Fruit fly (Drosophila melanogaster): ENCODE results near the gene b.

The b gene

DNA sequence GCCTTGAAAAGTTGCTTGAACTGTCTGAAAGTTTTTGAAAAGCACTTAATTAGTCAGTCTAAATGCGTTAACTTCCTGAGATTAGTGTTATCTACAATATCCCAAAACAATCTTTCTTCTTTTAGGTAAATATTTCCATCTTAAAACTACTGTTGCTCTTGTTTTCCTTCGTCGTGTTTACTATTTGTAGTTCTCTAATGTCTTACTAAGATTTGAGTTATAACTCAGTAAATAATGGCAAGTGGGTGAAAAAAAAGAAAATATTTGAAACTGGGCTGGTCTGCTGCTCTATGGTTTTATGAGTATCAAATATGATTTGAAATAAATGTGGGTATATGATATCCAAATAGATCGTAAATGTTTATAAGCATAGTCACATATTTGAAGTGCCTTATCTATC is 19.9 kb upstream of the b start:
- TF ChIP-seq EcR (GFP tag; optimal IDR thresholded peaks at IDR 0.05) (no peak), pan (optimal IDR thresholded peaks at IDR 0.05) (no peak), usp (GFP tag; optimal IDR thresholded peaks at IDR 0.05) (no peak), CG8478 (optimal IDR thresholded peaks at IDR 0.05) (no peak), Dll (optimal IDR thresholded peaks at IDR 0.05) (no peak)

dm6 chr2L:13802075-13802639 is 18.9 kb upstream of the b start:
- TF ChIP-seq Dll (optimal IDR thresholded peaks at IDR 0.05) (no peak), CG8478 (optimal IDR thresholded peaks at IDR 0.05) (no peak), psq (optimal IDR thresholded peaks at IDR 0.05) (no peak), usp (GFP tag; optimal IDR thresholded peaks at IDR 0.05) (no peak), pan (optimal IDR thresholded peaks at IDR 0.05) (no peak), EcR (GFP tag; optimal IDR thresholded peaks at IDR 0.05) (no peak)

- TF ChIP-seq Dll (optimal IDR thresholded peaks at IDR 0.05), result no peak
- TF ChIP-seq EcR (GFP tag; optimal IDR thresholded peaks at IDR 0.05), result no peak
- TF ChIP-seq usp (GFP tag; optimal IDR thresholded peaks at IDR 0.05), result no peak
- TF ChIP-seq CG8478 (optimal IDR thresholded peaks at IDR 0.05), result no peak
- no peak for TF ChIP-seq pan (optimal IDR thresholded peaks at IDR 0.05)
- TF ChIP-seq psq (optimal IDR thresholded peaks at IDR 0.05), result no peak
These were observed 17.9 kb upstream of the b start, which contains the start of gene CAH1 for dm6 chr2L:13803032-13803661. Gene CAH1 (plus strand): TSS chr2L:13803626.

- TF ChIP-seq CG8478 (optimal IDR thresholded peaks at IDR 0.05), result no peak
- no peak for TF ChIP-seq Dll (optimal IDR thresholded peaks at IDR 0.05)
- TF ChIP-seq EcR (GFP tag; optimal IDR thresholded peaks at IDR 0.05), result no peak
- no peak for TF ChIP-seq usp (GFP tag; optimal IDR thresholded peaks at IDR 0.05)
- no peak for TF ChIP-seq pan (optimal IDR thresholded peaks at IDR 0.05)
- TF ChIP-seq psq (optimal IDR thresholded peaks at IDR 0.05), result no peak
These were observed 17.1 kb upstream of the b start for dm6 chr2L:13803805-13804560.

DNA sequence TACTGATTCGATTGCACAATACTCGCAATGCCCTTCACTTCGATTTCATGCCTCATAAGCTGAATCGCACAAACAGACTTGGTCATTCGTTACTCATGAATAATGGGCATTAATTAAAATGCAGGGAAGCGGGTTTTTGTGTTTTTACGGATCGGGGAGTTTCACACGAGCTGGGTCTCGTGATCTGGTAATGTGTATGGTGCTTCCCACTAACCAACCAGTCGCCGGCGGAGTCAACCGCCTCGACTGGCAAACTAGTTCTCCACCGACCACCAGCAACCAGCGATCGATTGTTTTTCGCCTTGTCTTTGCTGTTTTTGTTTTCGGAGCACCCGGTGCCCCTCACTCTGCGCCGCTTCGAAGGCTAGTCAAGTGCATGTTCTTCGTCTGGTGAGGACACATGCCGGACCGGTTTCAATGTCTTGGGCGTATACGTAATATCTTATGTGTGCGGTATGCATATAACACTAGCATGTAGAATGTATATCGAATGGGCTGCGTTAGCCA is 16.4 kb upstream of the b start:
- TF ChIP-seq Dll (optimal IDR thresholded peaks at IDR 0.05), result no peak
- TF ChIP-seq psq (optimal IDR thresholded peaks at IDR 0.05), result no peak
- no peak for TF ChIP-seq usp (GFP tag; optimal IDR thresholded peaks at IDR 0.05)
- no peak for TF ChIP-seq pan (optimal IDR thresholded peaks at IDR 0.05)
- no peak for TF ChIP-seq EcR (GFP tag; optimal IDR thresholded peaks at IDR 0.05)
- no peak for TF ChIP-seq CG8478 (optimal IDR thresholded peaks at IDR 0.05)

dm6 chr2L:13805170-13805569 is 15.9 kb upstream of the b start:
- TF ChIP-seq usp (GFP tag; optimal IDR thresholded peaks at IDR 0.05) (no peak), Dll (optimal IDR thresholded peaks at IDR 0.05) (no peak), CG8478 (optimal IDR thresholded peaks at IDR 0.05) (no peak), EcR (GFP tag; optimal IDR thresholded peaks at IDR 0.05) (no peak), pan (optimal IDR thresholded peaks at IDR 0.05) (no peak), psq (optimal IDR thresholded peaks at IDR 0.05) (no peak)

DNA sequence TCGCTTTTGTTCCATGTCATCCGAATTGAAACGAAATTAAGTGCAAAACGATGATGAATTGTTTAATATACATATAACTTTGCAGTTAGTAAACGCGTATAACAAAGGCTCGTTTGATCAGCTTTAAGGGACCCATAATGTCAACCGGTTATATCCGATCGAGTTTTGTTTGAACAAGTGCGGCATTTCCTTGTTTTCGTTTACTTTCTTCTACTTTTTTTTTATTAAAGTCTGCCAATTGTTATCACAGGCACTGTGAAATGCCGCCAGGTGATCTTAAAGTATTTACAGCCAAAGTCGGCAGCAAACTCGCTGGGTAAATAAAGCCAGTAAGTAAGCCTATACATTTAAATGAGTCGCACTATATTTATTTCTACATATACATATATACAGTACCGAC is 14.0 kb upstream of the b start:
- TF ChIP-seq usp (GFP tag; optimal IDR thresholded peaks at IDR 0.05) (no peak), pan (optimal IDR thresholded peaks at IDR 0.05) (no peak), psq (optimal IDR thresholded peaks at IDR 0.05) (no peak), Dll (optimal IDR thresholded peaks at IDR 0.05) (no peak), EcR (GFP tag; optimal IDR thresholded peaks at IDR 0.05) (no peak), CG8478 (optimal IDR thresholded peaks at IDR 0.05) (no peak)

DNA sequence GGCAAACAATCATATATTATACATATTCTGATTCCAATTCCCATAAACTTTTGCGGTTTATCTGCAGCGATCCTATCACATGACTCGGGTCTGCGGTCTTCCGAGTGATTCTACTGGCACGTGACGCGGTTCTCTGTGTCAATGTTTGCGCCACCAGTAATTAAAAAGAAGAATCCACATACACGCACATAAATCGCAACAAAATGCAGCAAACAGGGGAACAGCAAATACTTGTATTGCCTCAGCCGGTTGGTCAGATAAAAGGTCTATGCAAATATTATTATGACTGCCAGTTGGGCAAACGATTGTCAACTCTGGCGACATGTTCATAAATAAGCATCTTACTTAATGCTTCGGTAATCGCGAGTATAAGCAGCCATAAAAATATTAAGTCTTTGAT is 13.1 kb upstream of the b start:
- TF ChIP-seq Dll (optimal IDR thresholded peaks at IDR 0.05), result no peak
- TF ChIP-seq pan (optimal IDR thresholded peaks at IDR 0.05), result no peak
- TF ChIP-seq psq (optimal IDR thresholded peaks at IDR 0.05), result no peak
- no peak for TF ChIP-seq EcR (GFP tag; optimal IDR thresholded peaks at IDR 0.05)
- no peak for TF ChIP-seq usp (GFP tag; optimal IDR thresholded peaks at IDR 0.05)
- no peak for TF ChIP-seq CG8478 (optimal IDR thresholded peaks at IDR 0.05)

dm6 chr2L:13811323-13811722 is 9.7 kb upstream of the b start, which contains the start of the genes Adat1 and CG16865:
Gene Adat1 (minus strand): TSS chr2L:13811474.
Gene CG16865 (plus strand): TSS chr2L:13811522.
- TF ChIP-seq pan (optimal IDR thresholded peaks at IDR 0.05) (no peak), CG8478 (optimal IDR thresholded peaks at IDR 0.05) (no peak), EcR (GFP tag; optimal IDR thresholded peaks at IDR 0.05) (no peak), psq (optimal IDR thresholded peaks at IDR 0.05) (no peak), usp (GFP tag; optimal IDR thresholded peaks at IDR 0.05) (no peak), Dll (optimal IDR thresholded peaks at IDR 0.05) (no peak)

DNA sequence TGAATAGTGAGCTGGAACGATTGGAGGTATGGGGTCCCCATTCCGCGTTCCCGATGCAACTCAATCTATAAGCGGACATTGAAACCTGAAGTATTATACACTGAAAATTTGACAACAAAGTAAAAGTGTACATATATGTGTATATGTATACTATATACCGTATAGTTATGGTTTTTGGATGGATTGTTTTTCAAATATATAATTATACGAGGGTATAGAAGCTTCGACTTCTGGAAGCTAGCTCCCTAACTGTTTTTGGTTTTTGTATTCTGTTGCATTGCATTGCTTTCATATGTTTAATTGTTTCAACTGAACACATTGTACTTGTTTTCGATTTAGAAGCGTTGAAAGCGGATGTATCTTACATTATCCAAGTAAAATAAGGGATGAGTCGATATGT is 7.9 kb upstream of the b start, which contains the start of gene CG16888:
TSS of gene CG16888 (minus strand) at position 101 of the 400 bp plus-strand sequence.
- TF ChIP-seq Dll (optimal IDR thresholded peaks at IDR 0.05) (no peak), EcR (GFP tag; optimal IDR thresholded peaks at IDR 0.05) (no peak), CG8478 (optimal IDR thresholded peaks at IDR 0.05) (no peak), usp (GFP tag; optimal IDR thresholded peaks at IDR 0.05) (no peak), psq (optimal IDR thresholded peaks at IDR 0.05) (no peak), pan (optimal IDR thresholded peaks at IDR 0.05) (no peak)

- TF ChIP-seq EcR (GFP tag; optimal IDR thresholded peaks at IDR 0.05) (no peak), pan (optimal IDR thresholded peaks at IDR 0.05) (no peak), usp (GFP tag; optimal IDR thresholded peaks at IDR 0.05) (no peak), CG8478 (optimal IDR thresholded peaks at IDR 0.05) (no peak), psq (optimal IDR thresholded peaks at IDR 0.05) (no peak), Dll (optimal IDR thresholded peaks at IDR 0.05) (no peak)
These were observed 7.4 kb upstream of the b start, which contains the start of gene Sos for dm6 chr2L:13813604-13814178. Gene Sos (plus strand): TSS chr2L:13813816.
